Worm (Caenorhabditis elegans): Measurements from ENCODE around the gene F57A8.1.
"Not testable (repeated sequence)": the region's sequence is repeated elsewhere in the genome, so short reads cannot be mapped to it uniquely, and the experiment has no call there.

The F57A8.1 gene

DNA sequence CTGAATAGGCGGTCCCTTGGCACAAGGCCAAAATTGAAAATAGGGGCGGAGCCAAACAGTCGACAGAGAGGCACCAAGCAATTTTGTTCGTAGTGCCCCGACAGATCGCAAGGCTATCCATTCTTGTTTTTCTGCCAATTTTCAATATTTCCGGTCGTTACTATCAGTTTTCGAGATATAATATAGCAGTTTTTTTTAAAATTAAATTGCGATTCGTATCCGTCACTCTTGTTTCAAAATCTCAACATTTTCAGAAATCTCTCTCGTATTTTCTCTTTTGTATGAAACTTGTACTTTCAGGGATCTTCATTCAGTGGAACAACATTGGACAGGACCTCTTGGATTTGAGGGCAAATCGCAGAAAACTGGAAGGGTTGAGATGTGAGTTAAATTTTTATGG, at the start of gene F57A8.1:
Gene F57A8.1 (plus strand): TSS at position 301 of the 400 bp plus-strand sequence.
- TF ChIP-seq med-1 (GFP tag; optimal IDR thresholded peaks at IDR 0.05; ENCODE audit: insufficient read depth) (no peak), ztf-29 (GFP tag; IDR thresholded peaks at IDR 0.05) (no peak), cog-1 (tag; optimal IDR thresholded peaks at IDR 0.05) (no peak), ref-1 (GFP tag; conservative IDR thresholded peaks at IDR 0.05) (no peak), T22C8.4 (GFP tag; IDR thresholded peaks at IDR 0.05) (no peak), flt-1 (GFP tag; IDR thresholded peaks at IDR 0.05) (no peak)

DNA sequence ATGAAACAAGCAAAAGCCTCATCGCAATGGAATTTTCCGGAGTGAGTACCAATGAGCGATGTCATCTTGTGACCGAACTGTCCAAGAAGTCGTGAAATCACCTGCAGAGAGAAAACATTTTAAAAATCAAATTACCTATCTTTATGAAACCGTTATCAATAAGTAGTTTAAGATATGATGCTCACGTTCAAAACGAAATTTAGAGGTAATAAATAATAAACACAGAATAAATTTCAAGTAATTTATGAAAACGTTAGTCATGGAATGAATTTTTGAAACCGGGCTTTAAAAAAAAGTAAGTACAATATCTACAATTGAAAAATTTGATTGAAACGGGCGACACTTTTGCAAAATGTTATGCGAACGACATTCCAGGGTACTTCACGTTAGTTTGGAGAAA, 49.5 kb upstream of the F57A8.1 start, which contains the start of gene C27H6.8:
Gene C27H6.8 (minus strand): TSS at position 101 of the 400 bp plus-strand sequence.
- TF ChIP-seq tab-1 (GFP tag; IDR thresholded peaks at IDR 0.05) (no peak), med-1 (GFP tag; optimal IDR thresholded peaks at IDR 0.05; ENCODE audit: insufficient read depth) (no peak), ztf-23 (GFP tag; IDR thresholded peaks at IDR 0.05) (no peak), T22C8.4 (GFP tag; IDR thresholded peaks at IDR 0.05) (no peak), klf-2 (GFP tag; conservative IDR thresholded peaks at IDR 0.05) (no peak), ref-1 (GFP tag; conservative IDR thresholded peaks at IDR 0.05) (no peak), cog-1 (tag; optimal IDR thresholded peaks at IDR 0.05) (no peak), ztf-29 (GFP tag; IDR thresholded peaks at IDR 0.05) (no peak)

ce11 chrV:9991610-9992009, 45.5 kb upstream of the F57A8.1 start, which contains the start of the genes rde-1 and trpp-6:
Gene rde-1, minus strand, starts transcription at chrV:9991642.
Gene trpp-6, plus strand, starts transcription at chrV:9991895.
- TF ChIP-seq ref-1 (GFP tag; conservative IDR thresholded peaks at IDR 0.05) (no peak), klf-2 (GFP tag; conservative IDR thresholded peaks at IDR 0.05) (no peak), tab-1 (GFP tag; IDR thresholded peaks at IDR 0.05) (no peak), ztf-23 (GFP tag; IDR thresholded peaks at IDR 0.05) (no peak), T22C8.4 (GFP tag; IDR thresholded peaks at IDR 0.05) (no peak), cog-1 (tag; optimal IDR thresholded peaks at IDR 0.05) (no peak)

ce11 chrV:9995791-9996190, 41.3 kb upstream of the F57A8.1 start, which contains the start of gene K08H10.6:
Gene K08H10.6, minus strand, starts transcription at chrV:9995891.
- TF ChIP-seq ztf-29 (GFP tag; IDR thresholded peaks at IDR 0.05) (no peak), klf-2 (GFP tag; conservative IDR thresholded peaks at IDR 0.05) (no peak), tab-1 (GFP tag; IDR thresholded peaks at IDR 0.05) (no peak), T22C8.4 (GFP tag; IDR thresholded peaks at IDR 0.05) (no peak), med-1 (GFP tag; optimal IDR thresholded peaks at IDR 0.05; ENCODE audit: insufficient read depth) (no peak), ref-1 (GFP tag; conservative IDR thresholded peaks at IDR 0.05) (no peak), cog-1 (tag; optimal IDR thresholded peaks at IDR 0.05) (no peak), flt-1 (GFP tag; IDR thresholded peaks at IDR 0.05) (no peak), ztf-23 (GFP tag; IDR thresholded peaks at IDR 0.05) (no peak)

ce11 chrV:10000760-10001159, 36.4 kb upstream of the F57A8.1 start, which contains the start of gene K08H10.10:
Gene K08H10.10, plus strand, starts transcription at chrV:10001060.
- no peak for TF ChIP-seq ztf-23 (GFP tag; IDR thresholded peaks at IDR 0.05)
- TF ChIP-seq klf-2 (GFP tag; conservative IDR thresholded peaks at IDR 0.05) = no peak
- TF ChIP-seq ztf-29 (GFP tag; IDR thresholded peaks at IDR 0.05) = no peak
- TF ChIP-seq cog-1 (tag; optimal IDR thresholded peaks at IDR 0.05) = no peak
- no peak for TF ChIP-seq med-1 (GFP tag; optimal IDR thresholded peaks at IDR 0.05; ENCODE audit: insufficient read depth)
- TF ChIP-seq ref-1 (GFP tag; conservative IDR thresholded peaks at IDR 0.05) = no peak
- no peak for TF ChIP-seq tab-1 (GFP tag; IDR thresholded peaks at IDR 0.05)

- no peak for TF ChIP-seq ref-1 (GFP tag; conservative IDR thresholded peaks at IDR 0.05)
- TF ChIP-seq flt-1 (GFP tag; IDR thresholded peaks at IDR 0.05) = no peak
- TF ChIP-seq T22C8.4 (GFP tag; IDR thresholded peaks at IDR 0.05) = no peak
- no peak for TF ChIP-seq klf-2 (GFP tag; conservative IDR thresholded peaks at IDR 0.05)
- no peak for TF ChIP-seq tab-1 (GFP tag; IDR thresholded peaks at IDR 0.05)
- no peak for TF ChIP-seq cog-1 (tag; optimal IDR thresholded peaks at IDR 0.05)
- TF ChIP-seq med-1 (GFP tag; optimal IDR thresholded peaks at IDR 0.05; ENCODE audit: insufficient read depth) = no peak
- TF ChIP-seq ztf-29 (GFP tag; IDR thresholded peaks at IDR 0.05) = no peak
- no peak for TF ChIP-seq ztf-23 (GFP tag; IDR thresholded peaks at IDR 0.05)
These were observed 34.4 kb upstream of the F57A8.1 start for ce11 chrV:10002720-10003119.

DNA sequence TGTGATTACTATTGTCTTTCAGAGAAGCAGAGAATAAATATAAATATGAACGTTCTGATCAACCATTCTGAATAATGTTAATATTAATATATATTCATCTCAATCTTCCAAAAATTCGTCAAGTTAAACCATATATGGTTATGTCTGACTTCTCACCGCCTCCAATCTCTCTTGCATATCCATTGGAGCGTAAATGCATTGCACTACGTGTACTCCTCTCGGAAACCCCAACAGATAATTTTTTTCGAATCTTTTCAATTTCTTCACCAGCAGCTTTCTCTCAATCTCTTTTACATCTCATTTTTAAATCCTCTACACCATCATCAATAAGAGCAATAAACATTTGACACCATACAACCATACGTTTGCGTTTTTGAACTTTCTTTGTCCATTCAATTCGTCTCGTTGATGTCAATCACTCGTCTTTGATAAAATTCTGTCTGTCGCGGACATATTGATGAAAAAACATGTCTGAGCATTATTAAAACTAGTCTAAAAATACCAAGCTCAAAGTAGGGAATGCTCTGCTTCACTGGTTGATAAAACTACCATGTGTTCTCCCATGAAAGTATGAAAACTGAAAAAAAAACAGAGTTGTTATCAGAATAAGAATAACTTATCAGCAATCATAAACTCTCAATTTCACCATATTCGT, 33.7 kb upstream of the F57A8.1 start:
- TF ChIP-seq klf-2 (GFP tag; conservative IDR thresholded peaks at IDR 0.05) (no peak), flt-1 (GFP tag; IDR thresholded peaks at IDR 0.05) (no peak), ref-1 (GFP tag; conservative IDR thresholded peaks at IDR 0.05) (no peak), ztf-29 (GFP tag; IDR thresholded peaks at IDR 0.05) (no peak), tab-1 (GFP tag; IDR thresholded peaks at IDR 0.05) (no peak), med-1 (GFP tag; optimal IDR thresholded peaks at IDR 0.05; ENCODE audit: insufficient read depth) (no peak), T22C8.4 (GFP tag; IDR thresholded peaks at IDR 0.05) (no peak), cog-1 (tag; optimal IDR thresholded peaks at IDR 0.05) (no peak), ztf-23 (GFP tag; IDR thresholded peaks at IDR 0.05) (0 out of 2 replicates have a peak, but pooled peaks have one; percentile 21)

DNA sequence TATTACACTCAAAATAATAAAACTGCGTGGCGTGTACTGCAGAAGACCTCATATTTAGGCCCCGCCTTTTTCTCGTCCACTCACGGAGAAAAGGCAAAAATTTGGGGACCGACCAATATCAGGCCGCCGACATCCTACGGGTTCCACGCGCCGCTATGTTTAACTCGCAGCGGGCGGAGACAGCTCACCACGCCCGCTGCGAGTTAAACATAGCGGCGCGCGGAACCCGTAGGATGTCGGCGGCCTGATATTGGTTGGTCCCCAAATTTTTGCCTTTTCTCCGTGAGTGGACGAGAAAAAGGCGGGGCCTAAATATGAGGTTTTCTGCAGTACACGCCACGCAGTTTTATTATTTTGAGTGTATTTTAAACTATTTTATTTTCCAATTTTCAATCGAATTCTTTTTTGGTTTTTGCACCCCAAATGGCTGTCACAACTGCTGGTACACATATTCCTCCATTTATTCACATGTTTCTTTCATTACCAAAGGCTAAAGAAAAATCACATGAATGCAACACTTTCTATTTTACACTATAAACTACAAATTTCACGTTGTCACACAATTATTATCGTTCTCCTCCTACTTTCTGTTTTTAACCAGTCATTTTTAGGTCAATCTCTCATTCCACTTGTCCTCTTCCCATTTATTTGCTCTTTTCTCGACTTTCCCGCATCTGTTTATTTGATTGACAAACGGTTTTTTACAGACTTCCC, 32.9 kb upstream of the F57A8.1 start, which contains the start of gene uda-1:
Gene uda-1 (plus strand): TSS at position 708 of the 714 bp plus-strand sequence.
- TF ChIP-seq T22C8.4 (GFP tag; IDR thresholded peaks at IDR 0.05); klf-2 (GFP tag; conservative IDR thresholded peaks at IDR 0.05); med-1 (GFP tag; optimal IDR thresholded peaks at IDR 0.05; ENCODE audit: insufficient read depth): not testable (repeated sequence)

DNA sequence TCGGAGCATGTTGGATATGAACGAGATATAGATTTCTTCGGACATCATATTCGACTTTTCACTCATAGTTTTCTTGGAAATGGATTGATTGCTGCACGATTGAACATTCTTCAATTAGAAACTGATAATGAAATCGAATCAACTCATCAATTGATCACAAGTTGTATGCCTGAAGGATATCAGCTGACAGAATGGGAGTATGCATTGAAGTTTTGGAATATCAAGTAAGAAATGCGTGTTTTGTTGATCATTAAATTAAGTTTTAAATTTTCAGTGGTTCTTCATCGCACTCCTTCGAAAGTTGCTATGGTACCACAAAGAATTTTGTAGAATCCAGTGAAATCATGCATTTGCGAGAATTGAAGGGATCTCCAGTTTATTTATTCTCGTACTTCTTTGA, 30.8 kb upstream of the F57A8.1 start:
- TF ChIP-seq ref-1 (GFP tag; conservative IDR thresholded peaks at IDR 0.05) = no peak
- TF ChIP-seq cog-1 (tag; optimal IDR thresholded peaks at IDR 0.05) = no peak
- no peak for TF ChIP-seq tab-1 (GFP tag; IDR thresholded peaks at IDR 0.05)
- TF ChIP-seq T22C8.4 (GFP tag; IDR thresholded peaks at IDR 0.05) = no peak
- TF ChIP-seq flt-1 (GFP tag; IDR thresholded peaks at IDR 0.05) = no peak
- no peak for TF ChIP-seq ztf-23 (GFP tag; IDR thresholded peaks at IDR 0.05)
- TF ChIP-seq ztf-29 (GFP tag; IDR thresholded peaks at IDR 0.05) = no peak
- no peak for TF ChIP-seq med-1 (GFP tag; optimal IDR thresholded peaks at IDR 0.05; ENCODE audit: insufficient read depth)
- no peak for TF ChIP-seq klf-2 (GFP tag; conservative IDR thresholded peaks at IDR 0.05)

All from whole organism, midembryonic.